Fruit fly (Drosophila melanogaster) whole organism, prepupa: ENCODE results near the gene CG43658.

ENCODE experiments used
- Blimp-1 ChIP-seq: fragments of 200-800 bp; sonication (Bioruptor generic); optimal IDR thresholded peaks from 3 replicates; lab custom pipeline; 2017; ENCODE audit warnings: missing biosample characterization, missing genetic modification characterization, mild to moderate bottlenecking, moderate library complexity, missing genetic modification reagents
- CG10631 ChIP-seq: fragments of 200-800 bp; sonication (Bioruptor generic); optimal IDR thresholded peaks from 2 replicates; lab custom pipeline; 2016; ENCODE audit warnings: missing biosample characterization, missing genetic modification characterization
- CG10669 ChIP-seq: fragments of 200-800 bp; sonication (Bioruptor generic); optimal IDR thresholded peaks from 3 replicates; lab custom pipeline; 2018; ENCODE audit warnings: missing biosample characterization, mild to moderate bottlenecking, missing genetic modification characterization, moderate library complexity
- CG11294 ChIP-seq: fragments of 200-800 bp; sonication (Bioruptor generic); IDR thresholded peaks from 2 replicates; pipeline ENCODE4 v1.3.6; 2022; ENCODE audit warnings: missing biosample characterization, missing genetic modification characterization
- CG11902 ChIP-seq: fragments of 200-800 bp; sonication (Bioruptor generic); optimal IDR thresholded peaks from 3 replicates; lab custom pipeline; 2016; ENCODE audit warnings: missing biosample characterization, missing genetic modification characterization
- CG1621 ChIP-seq: fragments of 200-800 bp; sonication (Bioruptor generic); optimal IDR thresholded peaks from 3 replicates; lab custom pipeline; 2018; ENCODE audit warnings: missing biosample characterization, mild to moderate bottlenecking, missing genetic modification characterization
- CG16779 ChIP-seq: fragments of 200-800 bp; sonication (Bioruptor generic); optimal IDR thresholded peaks from 3 replicates; lab custom pipeline; 2017; ENCODE audit warnings: missing biosample characterization, mild to moderate bottlenecking, missing genetic modification characterization
- CG3032 ChIP-seq: fragments of 200-800 bp; optimal IDR thresholded peaks from 2 replicates; lab custom pipeline; 2019; ENCODE audit warnings: missing biosample characterization, mild to moderate bottlenecking, missing genetic modification characterization, moderate library complexity
- CG31627 ChIP-seq: fragments of 200-800 bp; sonication (Bioruptor generic); optimal IDR thresholded peaks from 3 replicates; lab custom pipeline; 2016; ENCODE audit warnings: missing biosample characterization, missing genetic modification characterization
- CG32006 ChIP-seq: fragments of 200-800 bp; sonication (Bioruptor generic); optimal IDR thresholded peaks from 3 replicates; lab custom pipeline; 2017; ENCODE audit warnings: missing biosample characterization, mild to moderate bottlenecking, missing genetic modification characterization
- CG34406 ChIP-seq: fragments of 200-800 bp; sonication (Bioruptor generic); optimal IDR thresholded peaks from 3 replicates; lab custom pipeline; 2016; ENCODE audit warnings: missing biosample characterization, missing genetic modification characterization
- CG3919 ChIP-seq: fragments of 200-800 bp; sonication (Bioruptor generic); optimal IDR thresholded peaks from 3 replicates; lab custom pipeline; 2016; ENCODE audit warnings: missing biosample characterization, missing genetic modification characterization
- CG4318 ChIP-seq: fragments of 200-800 bp; sonication (Bioruptor generic); optimal IDR thresholded peaks from 3 replicates; lab custom pipeline; 2017; ENCODE audit warnings: missing biosample characterization, mild to moderate bottlenecking, missing genetic modification characterization
- CG6163 ChIP-seq: fragments of 200-800 bp; sonication (Bioruptor generic); IDR thresholded peaks from 3 replicates; pipeline ENCODE4 v1.3.6; 2022; ENCODE audit warnings: missing biosample characterization, missing genetic modification characterization
- CG6276 ChIP-seq: fragments of 200-800 bp; sonication (Bioruptor generic); optimal IDR thresholded peaks from 2 replicates; lab custom pipeline; 2017; ENCODE audit warnings: missing biosample characterization, mild to moderate bottlenecking, missing genetic modification characterization
- CG6792 ChIP-seq: fragments of 200-800 bp; sonication (Bioruptor generic); optimal IDR thresholded peaks from 3 replicates; lab custom pipeline; 2016; ENCODE audit warnings: missing biosample characterization, missing genetic modification characterization
- CG6808 ChIP-seq: fragments of 200-800 bp; sonication (Bioruptor generic); optimal IDR thresholded peaks from 3 replicates; lab custom pipeline; 2017; ENCODE audit warnings: missing biosample characterization, missing genetic modification characterization, mild to moderate bottlenecking, moderate library complexity, missing genetic modification reagents
- CG6854 ChIP-seq: fragments of 200-800 bp; sonication (Bioruptor generic); optimal IDR thresholded peaks from 2 replicates; lab custom pipeline; 2017; ENCODE audit warnings: missing biosample characterization, mild to moderate bottlenecking, missing genetic modification characterization
- CG7368 ChIP-seq: fragments of 200-800 bp; sonication (Bioruptor generic); optimal IDR thresholded peaks from 3 replicates; lab custom pipeline; 2016; ENCODE audit warnings: missing biosample characterization, missing genetic modification characterization
- CG8119 ChIP-seq: fragments of 200-800 bp; sonication (Bioruptor generic); IDR thresholded peaks from 3 replicates; pipeline ENCODE4 v1.3.6; 2022; ENCODE audit warnings: missing biosample characterization, missing genetic modification characterization
- CG8319 ChIP-seq: fragments of 200-800 bp; sonication (Bioruptor generic); optimal IDR thresholded peaks from 3 replicates; lab custom pipeline; 2016; ENCODE audit warnings: missing biosample characterization, missing genetic modification characterization
- CG8632 ChIP-seq: fragments of 200-800 bp; sonication (Bioruptor generic); optimal IDR thresholded peaks from 3 replicates; lab custom pipeline; 2016; ENCODE audit warnings: missing biosample characterization, missing genetic modification characterization
- CG9139 ChIP-seq: fragments of 200-800 bp; sonication (Bioruptor generic); optimal IDR thresholded peaks from 3 replicates; lab custom pipeline; 2017; ENCODE audit warnings: missing biosample characterization, mild to moderate bottlenecking, missing genetic modification characterization
- Eip75B ChIP-seq: fragments of 200-800 bp; sonication (Bioruptor generic); optimal IDR thresholded peaks from 3 replicates; lab custom pipeline; 2016; ENCODE audit warnings: missing biosample characterization, missing genetic modification characterization
- Eip78C ChIP-seq: fragments of 200-800 bp; sonication (Bioruptor generic); peaks from one replicate; lab custom pipeline; 2016; ENCODE audit warnings: missing biosample characterization, missing genetic modification characterization
- Eip93F ChIP-seq: fragments of 200-800 bp; sonication (Bioruptor generic); optimal IDR thresholded peaks from 2 replicates; lab custom pipeline; 2016; ENCODE audit warnings: missing biosample characterization, mild to moderate bottlenecking, missing genetic modification characterization
- Ets21C ChIP-seq: fragments of 200-800 bp; sonication (Bioruptor generic); optimal IDR thresholded peaks from 3 replicates; lab custom pipeline; 2016; ENCODE audit warnings: missing biosample characterization, missing genetic modification characterization
- Ets96B ChIP-seq: fragments of 200-800 bp; optimal IDR thresholded peaks from 2 replicates; lab custom pipeline; 2019; ENCODE audit warnings: missing biosample characterization, mild to moderate bottlenecking, missing genetic modification characterization, moderate library complexity
- Gug ChIP-seq: fragments of 200-800 bp; sonication (Bioruptor generic); IDR thresholded peaks from 2 replicates; pipeline ENCODE4 v1.3.6; 2022; ENCODE audit warnings: missing biosample characterization, missing genetic modification characterization
- Hr39 ChIP-seq: fragments of 200-800 bp; sonication (Bioruptor generic); optimal IDR thresholded peaks from 2 replicates; lab custom pipeline; 2016; ENCODE audit warnings: missing biosample characterization, missing genetic modification characterization
- Hr4 ChIP-seq: fragments of 200-800 bp; sonication (Bioruptor generic); optimal IDR thresholded peaks from 3 replicates; lab custom pipeline; 2016; ENCODE audit warnings: missing biosample characterization, missing genetic modification characterization
- Lpt ChIP-seq: fragments of 200-800 bp; sonication (Bioruptor generic); optimal IDR thresholded peaks from 3 replicates; lab custom pipeline; 2016; ENCODE audit warnings: missing biosample characterization, missing genetic modification characterization
- OdsH ChIP-seq: fragments of 200-800 bp; sonication (Bioruptor generic); optimal IDR thresholded peaks from 3 replicates; lab custom pipeline; 2016; ENCODE audit warnings: missing biosample characterization, missing genetic modification characterization
- Smox ChIP-seq: fragments of 200-800 bp; sonication (Bioruptor generic); optimal IDR thresholded peaks from 3 replicates; lab custom pipeline; 2016; ENCODE audit warnings: missing biosample characterization, missing genetic modification characterization
- Sox14 ChIP-seq: fragments of 200-800 bp; sonication (Bioruptor generic); optimal IDR thresholded peaks from 3 replicates; lab custom pipeline; 2016; ENCODE audit warnings: missing biosample characterization, missing genetic modification characterization
- Sox15 ChIP-seq: fragments of 200-800 bp; sonication (Bioruptor generic); optimal IDR thresholded peaks from 3 replicates; lab custom pipeline; 2016; ENCODE audit warnings: missing biosample characterization, missing genetic modification characterization
- achi ChIP-seq: fragments of 200-800 bp; sonication (Bioruptor generic); optimal IDR thresholded peaks from 3 replicates; lab custom pipeline; 2016; ENCODE audit warnings: missing biosample characterization, missing genetic modification characterization
- acj6 ChIP-seq: fragments of 200-800 bp; sonication (Bioruptor generic); optimal IDR thresholded peaks from 3 replicates; lab custom pipeline; 2016; ENCODE audit warnings: missing biosample characterization, missing genetic modification characterization
- dac ChIP-seq: fragments of 200-800 bp; sonication (Bioruptor generic); optimal IDR thresholded peaks from 2 replicates; lab custom pipeline; 2017; ENCODE audit warnings: missing biosample characterization, mild to moderate bottlenecking, missing genetic modification characterization
- dsx ChIP-seq: fragments of 200-800 bp; optimal IDR thresholded peaks from 3 replicates; lab custom pipeline; 2019; ENCODE audit warnings: missing biosample characterization, mild to moderate bottlenecking, missing genetic modification characterization, moderate library complexity; ENCODE audit not compliant: poor library complexity, severe bottlenecking
- eg ChIP-seq: fragments of 200-800 bp; sonication (Bioruptor generic); IDR thresholded peaks from 3 replicates; pipeline ENCODE4 v1.3.6; 2022; ENCODE audit warnings: missing biosample characterization, missing genetic modification characterization
- esn ChIP-seq: fragments of 200-800 bp; sonication (Bioruptor generic); optimal IDR thresholded peaks from 2 replicates; lab custom pipeline; 2016; ENCODE audit warnings: missing biosample characterization, mild to moderate bottlenecking, missing genetic modification characterization, moderate library complexity
- fd59A ChIP-seq: fragments of 200-800 bp; sonication (Bioruptor generic); optimal IDR thresholded peaks from 2 replicates; lab custom pipeline; 2017; ENCODE audit warnings: missing biosample characterization, mild to moderate bottlenecking, missing genetic modification characterization, missing genetic modification reagents
- fd85E ChIP-seq: fragments of 200-800 bp; sonication (Bioruptor generic); optimal IDR thresholded peaks from 3 replicates; lab custom pipeline; 2016; ENCODE audit warnings: missing biosample characterization, missing genetic modification characterization
- fkh ChIP-seq: fragments of 200-800 bp; sonication (Bioruptor generic); optimal IDR thresholded peaks from 3 replicates; lab custom pipeline; 2017; ENCODE audit warnings: missing biosample characterization, mild to moderate bottlenecking, missing genetic modification characterization, moderate library complexity
- lz ChIP-seq: fragments of 200-800 bp; sonication (Bioruptor generic); optimal IDR thresholded peaks from 3 replicates; lab custom pipeline; 2016; ENCODE audit warnings: missing biosample characterization, missing genetic modification characterization
- net ChIP-seq: fragments of 200-800 bp; sonication (Bioruptor generic); optimal IDR thresholded peaks from 3 replicates; lab custom pipeline; 2016; ENCODE audit warnings: missing biosample characterization, missing genetic modification characterization
- pdm3 ChIP-seq: fragments of 200-800 bp; sonication (Bioruptor generic); optimal IDR thresholded peaks from 3 replicates; lab custom pipeline; 2016; ENCODE audit warnings: missing biosample characterization, missing genetic modification characterization
- salr ChIP-seq, 2 experiments: fragments of 200-800 bp; sonication (Bioruptor generic); optimal IDR thresholded peaks; 3 replicates each; lab custom pipeline; 2016 to 2018; ENCODE audit warnings: missing biosample characterization in 2 of 2, missing genetic modification characterization in 2 of 2, mild to moderate bottlenecking in 1 of 2
- ss ChIP-seq, 2 experiments: fragments of 200-800 bp; sonication (Bioruptor generic); optimal IDR thresholded peaks; 2 replicates in 1 of 2; 3 replicates in 1 of 2; lab custom pipeline; 2017 to 2018; ENCODE audit warnings: mild to moderate bottlenecking in 2 of 2, missing biosample characterization in 2 of 2, missing genetic modification characterization in 2 of 2, moderate library complexity in 1 of 2
- svp ChIP-seq: fragments of 200-800 bp; sonication (Bioruptor generic); peaks from one replicate; lab custom pipeline; 2016; ENCODE audit warnings: missing biosample characterization, missing genetic modification characterization
- vri ChIP-seq: fragments of 200-800 bp; sonication (Bioruptor generic); optimal IDR thresholded peaks from 3 replicates; lab custom pipeline; 2016; ENCODE audit warnings: missing biosample characterization, mild to moderate bottlenecking, missing genetic modification characterization

The CG43658 gene

DNA sequence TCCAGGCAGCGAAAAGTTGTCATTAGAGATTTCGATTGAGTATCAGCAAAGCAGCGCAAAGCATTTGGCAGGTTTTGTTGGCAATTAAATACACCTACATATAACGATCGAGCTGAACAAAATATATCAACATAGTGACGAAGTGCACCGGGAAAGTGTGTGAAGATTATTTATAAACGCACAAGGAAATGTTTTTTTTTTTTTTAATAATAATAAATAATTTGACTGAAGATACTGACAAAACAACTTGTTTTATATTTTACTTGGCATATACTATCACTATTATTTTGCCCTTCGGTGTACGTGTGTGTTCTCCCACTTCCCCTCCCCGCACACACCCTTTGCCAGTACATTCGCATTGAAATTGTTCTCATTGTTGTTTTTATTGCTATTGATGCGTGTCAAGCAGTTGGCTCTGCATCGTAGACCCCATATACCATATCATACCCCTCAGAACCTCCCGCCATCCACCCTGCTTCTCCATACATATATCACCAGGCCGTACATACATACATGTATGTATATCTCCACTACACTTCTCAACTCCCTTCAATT lies 65.7 kb downstream of the CG43658 start:
- TF ChIP-seq lz (GFP tag; lab: Kevin White, UChicago) (no peak), Gug (GFP tag; lab: Robert Waterston, UW) (0 out of 2 replicates have a peak, but pooled peaks have one; percentile 19), CG16779 (tag; lab: Kevin White, UChicago) (no peak), dac (GFP tag; lab: Kevin White, UChicago) (no peak), CG31627 (GFP tag; lab: Kevin White, UChicago) (no peak), OdsH (GFP tag; lab: Kevin White, UChicago) (peak; percentile 26), vri (GFP tag; lab: Kevin White, UChicago) (no peak), dsx (peak; percentile 14), eg (GFP tag; lab: Robert Waterston, UW) (0 out of 3 replicates have a peak, but pooled peaks have one; percentile 53), Blimp-1 (GFP tag; lab: Kevin White, UChicago) (no peak), CG8632 (GFP tag; lab: Kevin White, UChicago) (peak; percentile 9), Ets21C (no peak), esn (no peak), CG6276 (GFP tag; lab: Kevin White, UChicago) (no peak), CG7368 (no peak), Ets96B (peak; percentile 35), Eip78C (GFP tag; lab: Kevin White, UChicago) (peak; percentile 72), Lpt (no peak), CG4318 (GFP tag; lab: Kevin White, UChicago) (no peak), CG10631 (GFP tag; lab: Kevin White, UChicago) (peak; percentile 29), CG9139 (no peak), Eip93F (GFP tag; lab: Kevin White, UChicago) (no peak), CG6163 (peak; percentile 29; the same call in 1 of the 3 replicates), Eip75B (GFP tag; lab: Kevin White, UChicago) (no peak), CG32006 (GFP tag; lab: Kevin White, UChicago) (peak; percentile 42), Hr39 (GFP tag; lab: Kevin White, UChicago) (no peak), CG10669 (peak; percentile 37), Hr4 (no peak), CG11294 (GFP tag; lab: Robert Waterston, UW) (no peak), ss (GFP tag; optimal IDR thresholded peaks at IDR 0.05; lab: Kevin White, UChicago) (peak; percentile 4 to 29), CG8319 (GFP tag; lab: Kevin White, UChicago) (peak; percentile 16), Sox15 (GFP tag; lab: Kevin White, UChicago) (no peak), net (GFP tag; lab: Kevin White, UChicago) (no peak), fkh (GFP tag; lab: Kevin White, UChicago) (no peak), acj6 (peak; percentile 15), Smox (GFP tag; lab: Kevin White, UChicago) (no peak), achi (peak; percentile 19), CG6808 (peak; percentile 29), CG6792 (no peak), salr (GFP tag; optimal IDR thresholded peaks at IDR 0.05; lab: Kevin White, UChicago) (peak in 1 of 2 experiments; percentile 5), CG11902 (GFP tag; lab: Kevin White, UChicago) (no peak), CG34406 (GFP tag; lab: Kevin White, UChicago) (peak; percentile 7), Sox14 (no peak), fd59A (GFP tag; lab: Kevin White, UChicago) (peak; percentile 1), CG6854 (GFP tag; lab: Kevin White, UChicago) (no peak), CG3919 (GFP tag; lab: Kevin White, UChicago) (peak; percentile 48), CG8119 (GFP tag; lab: Robert Waterston, UW) (peak; percentile 44; the same call in 1 of the 3 replicates), pdm3 (GFP tag; lab: Kevin White, UChicago) (peak; percentile 35), fd85E (GFP tag; lab: Kevin White, UChicago) (peak; percentile 2), CG3032 (tag; lab: Kevin White, UChicago) (peak; percentile 31), CG1621 (tag; lab: Kevin White, UChicago) (no peak), svp (peak; percentile 56)
